Worm (Caenorhabditis elegans) whole organism, L3 larva: ENCODE measurements around the gene clc-28.
A peak's percentile ranks its signal among the peaks of the same experiment; 100 is the strongest.

Experiments
- R02D3.7 ChIP-seq: fragments of 150-350 bp; optimal IDR thresholded peaks from 2 replicates; lab custom pipeline; 2014; ENCODE audit warnings: missing biosample characterization, missing genetic modification characterization
- ZK546.5 ChIP-seq: sonication (generic microtip); optimal IDR thresholded peaks from 2 replicates; lab custom pipeline; 2017; ENCODE audit warnings: missing biosample characterization, missing genetic modification characterization
- aly-2 ChIP-seq: fragments of 150-350 bp; optimal IDR thresholded peaks from 2 replicates; lab custom pipeline; 2014; ENCODE audit warnings: missing biosample characterization, missing genetic modification characterization
- ama-1 ChIP-seq: fragments of 150-350 bp; optimal IDR thresholded peaks from 2 replicates; lab custom pipeline; 2018
- ceh-16 ChIP-seq: sonication (generic microtip); optimal IDR thresholded peaks from 2 replicates; lab custom pipeline; 2017; ENCODE audit warnings: missing biosample characterization, missing genetic modification characterization
- ceh-28 ChIP-seq: fragments of 150-350 bp; optimal IDR thresholded peaks from 2 replicates; lab custom pipeline; 2014; ENCODE audit warnings: missing biosample characterization, missing genetic modification reagents, missing genetic modification characterization
- ceh-82 ChIP-seq: fragments of 150-350 bp; optimal IDR thresholded peaks from 2 replicates; lab custom pipeline; 2014; ENCODE audit warnings: missing biosample characterization, missing genetic modification characterization
- ceh-9 ChIP-seq: sonication (generic microtip); optimal IDR thresholded peaks from 2 replicates; lab custom pipeline; 2018; ENCODE audit warnings: missing biosample characterization, missing genetic modification characterization
- daf-12 ChIP-seq: fragments of 150-350 bp; optimal IDR thresholded peaks from 2 replicates; lab custom pipeline; 2014; ENCODE audit warnings: missing biosample characterization, missing genetic modification reagents, missing genetic modification characterization
- egl-27 ChIP-seq: sonication (generic microtip); optimal IDR thresholded peaks from 4 replicates; lab custom pipeline; 2017; ENCODE audit warnings: missing biosample characterization, missing genetic modification reagents, missing genetic modification characterization
- egl-5 ChIP-seq: fragments of 150-350 bp; optimal IDR thresholded peaks from 2 replicates; lab custom pipeline; 2017; ENCODE audit warnings: missing biosample characterization, missing genetic modification reagents, missing genetic modification characterization, inconsistent platforms
- elt-1 ChIP-seq: fragments of 150-350 bp; optimal IDR thresholded peaks from 2 replicates; lab custom pipeline; 2014; ENCODE audit warnings: missing biosample characterization, missing genetic modification characterization
- elt-2 ChIP-seq: sonication (generic microtip); optimal IDR thresholded peaks from 2 replicates; lab custom pipeline; 2016; ENCODE audit warnings: missing genetic modification reagents, mild to moderate bottlenecking, missing genetic modification characterization, missing compliant biosample characterization
- elt-3 ChIP-seq, 3 experiments: fragments of 150-350 bp in 1 of 3; sonication (generic microtip) in 2 of 3; optimal IDR thresholded peaks; 2 replicates in 2 of 3; 4 replicates in 1 of 3; lab custom pipeline; 2014 to 2017; ENCODE audit warnings: missing biosample characterization in 3 of 3, missing genetic modification characterization in 3 of 3
- eor-1 ChIP-seq, 2 experiments: fragments of 150-350 bp; optimal IDR thresholded peaks; 2 replicates each; lab custom pipeline; 2014 to 2018; ENCODE audit warnings: missing biosample characterization in 2 of 2, missing genetic modification characterization in 2 of 2
- fkh-10 ChIP-seq: sonication (generic microtip); optimal IDR thresholded peaks from 2 replicates; lab custom pipeline; 2017; ENCODE audit warnings: missing biosample characterization, missing genetic modification reagents, missing genetic modification characterization
- fkh-2 ChIP-seq: fragments of 150-350 bp; optimal IDR thresholded peaks from 2 replicates; lab custom pipeline; 2014; ENCODE audit warnings: missing biosample characterization, missing genetic modification reagents, missing genetic modification characterization
- fos-1 ChIP-seq: fragments of 150-350 bp; optimal IDR thresholded peaks from 2 replicates; lab custom pipeline; 2014; ENCODE audit warnings: missing biosample characterization, missing genetic modification characterization
- hmg-11 ChIP-seq: sonication (generic microtip); optimal IDR thresholded peaks from 2 replicates; lab custom pipeline; 2016; ENCODE audit warnings: missing genetic modification characterization, missing compliant biosample characterization
- jun-1 ChIP-seq: fragments of 150-350 bp; optimal IDR thresholded peaks from 2 replicates; lab custom pipeline; 2014; ENCODE audit warnings: missing biosample characterization, missing genetic modification reagents, missing genetic modification characterization
- lin-15B ChIP-seq: fragments of 150-350 bp; optimal IDR thresholded peaks from 2 replicates; lab custom pipeline; 2014; ENCODE audit warnings: missing biosample characterization, missing genetic modification characterization
- lin-39 ChIP-seq: fragments of 150-350 bp; optimal IDR thresholded peaks from 2 replicates; lab custom pipeline; 2018; ENCODE audit warnings: missing biosample characterization, missing genetic modification reagents, missing genetic modification characterization
- lsy-12 ChIP-seq: sonication (generic microtip); optimal IDR thresholded peaks from 2 replicates; lab custom pipeline; 2016; ENCODE audit warnings: mild to moderate bottlenecking, missing genetic modification characterization, missing compliant biosample characterization
- mdl-1 ChIP-seq: fragments of 150-350 bp; optimal IDR thresholded peaks from 2 replicates; lab custom pipeline; 2014; ENCODE audit warnings: missing biosample characterization, missing genetic modification characterization
- mml-1 ChIP-seq: fragments of 150-350 bp; sonication (generic microtip); optimal IDR thresholded peaks from 3 replicates; lab custom pipeline; 2014; ENCODE audit warnings: missing biosample characterization, missing genetic modification characterization
- nfya-1 ChIP-seq: sonication (generic microtip); optimal IDR thresholded peaks from 2 replicates; lab custom pipeline; 2017; ENCODE audit warnings: missing genetic modification characterization, mild to moderate bottlenecking, missing compliant biosample characterization, antibody characterized with exemption, moderate library complexity; ENCODE audit not compliant: insufficient read depth
- nhr-11 ChIP-seq: fragments of 150-350 bp; optimal IDR thresholded peaks from 2 replicates; lab custom pipeline; 2014; ENCODE audit warnings: missing biosample characterization, missing genetic modification characterization
- nhr-12 ChIP-seq: fragments of 150-350 bp; optimal IDR thresholded peaks from 2 replicates; lab custom pipeline; 2014; ENCODE audit warnings: missing biosample characterization, missing genetic modification characterization
- nhr-23 ChIP-seq: fragments of 150-350 bp; optimal IDR thresholded peaks from 2 replicates; lab custom pipeline; 2014; ENCODE audit warnings: missing biosample characterization, missing genetic modification reagents, missing genetic modification characterization
- nhr-237 ChIP-seq: fragments of 150-350 bp; optimal IDR thresholded peaks from 2 replicates; lab custom pipeline; 2014; ENCODE audit warnings: missing biosample characterization, missing genetic modification characterization
- nhr-25 ChIP-seq: sonication (generic microtip); optimal IDR thresholded peaks from 2 replicates; lab custom pipeline; 2017; ENCODE audit warnings: missing biosample characterization, missing genetic modification characterization
- nhr-28 ChIP-seq: fragments of 150-350 bp; optimal IDR thresholded peaks from 2 replicates; lab custom pipeline; 2014; ENCODE audit warnings: missing biosample characterization, missing genetic modification characterization
- nhr-43 ChIP-seq: sonication (generic microtip); optimal IDR thresholded peaks from 2 replicates; lab custom pipeline; 2016; ENCODE audit warnings: mild to moderate bottlenecking, missing genetic modification characterization, missing compliant biosample characterization; ENCODE audit not compliant: poor library complexity, severe bottlenecking
- nhr-67 ChIP-seq: fragments of 150-350 bp; optimal IDR thresholded peaks from 2 replicates; lab custom pipeline; 2014; ENCODE audit warnings: missing biosample characterization, missing genetic modification characterization
- nhr-76 ChIP-seq: fragments of 150-350 bp; sonication (generic microtip); optimal IDR thresholded peaks from 5 replicates; lab custom pipeline; 2014; ENCODE audit warnings: missing biosample characterization, missing genetic modification characterization
- nhr-77 ChIP-seq: fragments of 150-350 bp; optimal IDR thresholded peaks from 2 replicates; lab custom pipeline; 2014; ENCODE audit warnings: missing biosample characterization, missing genetic modification characterization
- pha-4 ChIP-seq: fragments of 150-350 bp; optimal IDR thresholded peaks from 2 replicates; lab custom pipeline; 2014; ENCODE audit warnings: missing biosample characterization, missing genetic modification reagents, missing genetic modification characterization
- pqm-1 ChIP-seq: fragments of 150-350 bp; optimal IDR thresholded peaks from 2 replicates; lab custom pipeline; 2017; ENCODE audit warnings: missing biosample characterization, missing genetic modification characterization, inconsistent platforms
- sea-2 ChIP-seq: fragments of 150-350 bp; sonication (generic microtip); optimal IDR thresholded peaks from 4 replicates; lab custom pipeline; 2014; ENCODE audit warnings: missing biosample characterization, missing genetic modification reagents, missing genetic modification characterization
- skn-1 ChIP-seq: fragments of 150-350 bp; optimal IDR thresholded peaks from 2 replicates; lab custom pipeline; 2014; ENCODE audit warnings: missing biosample characterization, missing genetic modification characterization
- snpc-4 ChIP-seq: fragments of 150-350 bp; optimal IDR thresholded peaks from 2 replicates; lab custom pipeline; 2014; ENCODE audit warnings: missing biosample characterization, missing genetic modification characterization
- tbx-2 ChIP-seq: sonication (generic microtip); optimal IDR thresholded peaks from 2 replicates; lab custom pipeline; 2016; ENCODE audit warnings: mild to moderate bottlenecking, missing genetic modification characterization, missing compliant biosample characterization
- unc-39 ChIP-seq: sonication (generic microtip); optimal IDR thresholded peaks from 4 replicates; lab custom pipeline; 2017; ENCODE audit warnings: missing biosample characterization, missing genetic modification characterization
- unc-62 ChIP-seq: fragments of 150-350 bp; sonication (generic microtip); optimal IDR thresholded peaks from 4 replicates; lab custom pipeline; 2014; ENCODE audit warnings: missing biosample characterization, missing genetic modification reagents, missing genetic modification characterization
- zag-1 ChIP-seq: fragments of 150-350 bp; optimal IDR thresholded peaks from 2 replicates; lab custom pipeline; 2014; ENCODE audit warnings: missing biosample characterization, missing genetic modification characterization
- ztf-11 ChIP-seq: fragments of 150-350 bp; optimal IDR thresholded peaks from 2 replicates; lab custom pipeline; 2014; ENCODE audit warnings: missing biosample characterization, missing genetic modification characterization
- ztf-4 ChIP-seq: fragments of 150-350 bp; optimal IDR thresholded peaks from 2 replicates; lab custom pipeline; 2014; ENCODE audit warnings: missing biosample characterization, missing genetic modification characterization

Gene clc-28

ce11 chrIII:8355462-8355815 lies 16.2 kb upstream of the clc-28 start:
- TF ChIP-seq unc-62 (GFP tag; lab: Kevin White, UChicago): no peak
- no peak for TF ChIP-seq ceh-16 (tag; lab: Kevin White, UChicago)
- TF ChIP-seq nhr-237: no peak

ce11 chrIII:8354644-8355461 lies 15.6 kb upstream of the clc-28 start, which contains the start of gene unc-116:
TSS of gene unc-116 (minus strand) at chrIII:8355174.
- TF ChIP-seq unc-62 (GFP tag; lab: Kevin White, UChicago): no peak
- TF ChIP-seq pha-4: peak; percentile 87
- no peak for TF ChIP-seq daf-12 (tag; lab: Kevin White, UChicago)
- no peak for TF ChIP-seq elt-1
- TF ChIP-seq mdl-1: peak; percentile 36
- TF ChIP-seq pqm-1: peak; percentile 18
- no peak for TF ChIP-seq nhr-67 (tag; lab: Kevin White, UChicago)
- no peak for TF ChIP-seq nhr-11 (tag; lab: Kevin White, UChicago)
- TF ChIP-seq ZK546.5 (tag; lab: Kevin White, UChicago): no peak
- no peak for TF ChIP-seq ceh-16 (tag; lab: Kevin White, UChicago)
- TF ChIP-seq nhr-237: no peak
- TF ChIP-seq tbx-2: no peak
- TF ChIP-seq lin-39: peak; percentile 39
- no peak for TF ChIP-seq nhr-43 (tag; lab: Kevin White, UChicago)
- no peak for TF ChIP-seq ztf-11 (tag; lab: Kevin White, UChicago)
- TF ChIP-seq lsy-12 (tag; lab: Kevin White, UChicago): no peak
- peak; percentile 8 for TF ChIP-seq elt-2 (tag; lab: Kevin White, UChicago)
- TF ChIP-seq nhr-77: no peak
- no peak for TF ChIP-seq fkh-10 (GFP tag; lab: Kevin White, UChicago)
- no peak for TF ChIP-seq nhr-28
- peak; percentile 62 for TF ChIP-seq nhr-23 (tag; lab: Kevin White, UChicago)
- no peak for TF ChIP-seq egl-27 (tag; lab: Kevin White, UChicago)
- TF ChIP-seq fkh-2 (tag; lab: Kevin White, UChicago): no peak
- no peak for TF ChIP-seq ceh-9 (tag; lab: Kevin White, UChicago)
- TF ChIP-seq hmg-11 (tag; lab: Kevin White, UChicago): no peak
- TF ChIP-seq aly-2 (tag; lab: Kevin White, UChicago): no peak
- TF ChIP-seq R02D3.7 (tag; lab: Kevin White, UChicago): no peak
- TF ChIP-seq unc-39 (tag; lab: Kevin White, UChicago): no peak
- peak; percentile 4 for TF ChIP-seq snpc-4 (tag; lab: Kevin White, UChicago)
- no peak for TF ChIP-seq fos-1 (tag; lab: Kevin White, UChicago)
- TF ChIP-seq elt-3 (tag; optimal IDR thresholded peaks at IDR 0.05; lab: Kevin White, UChicago): no peak
- TF ChIP-seq ceh-82 (tag; lab: Kevin White, UChicago): no peak
- TF ChIP-seq zag-1: no peak
- no peak for TF ChIP-seq mml-1
- no peak for TF ChIP-seq nhr-76 (tag; lab: Kevin White, UChicago)
- TF ChIP-seq lin-15B: peak; percentile 36
- no peak for TF ChIP-seq jun-1 (tag; lab: Kevin White, UChicago)
- TF ChIP-seq sea-2 (GFP tag; lab: Kevin White, UChicago): no peak
- TF ChIP-seq skn-1 (tag; lab: Kevin White, UChicago): no peak
- no peak for TF ChIP-seq nhr-12
- TF ChIP-seq ztf-4 (tag; lab: Kevin White, UChicago): no peak
- peak; percentile 14 for TF ChIP-seq nhr-25 (tag; lab: Kevin White, UChicago)
- no peak for TF ChIP-seq eor-1 (tag; optimal IDR thresholded peaks at IDR 0.05; lab: Kevin White, UChicago)
- TF ChIP-seq egl-5 (tag; lab: Kevin White, UChicago): no peak
- TF ChIP-seq ceh-28 (tag; lab: Kevin White, UChicago): peak; percentile 52
- peak; percentile 88 for TF ChIP-seq nfya-1 (tag; lab: Kevin White, UChicago)
- TF ChIP-seq ama-1 (lab: Kevin White, UChicago): peak; percentile 15
- TF ChIP-seq, all 47 proteins: peak for 12
